Fruit fly (Drosophila melanogaster): ENCODE data around the gene CG9231.

CG9231 gene

DNA sequence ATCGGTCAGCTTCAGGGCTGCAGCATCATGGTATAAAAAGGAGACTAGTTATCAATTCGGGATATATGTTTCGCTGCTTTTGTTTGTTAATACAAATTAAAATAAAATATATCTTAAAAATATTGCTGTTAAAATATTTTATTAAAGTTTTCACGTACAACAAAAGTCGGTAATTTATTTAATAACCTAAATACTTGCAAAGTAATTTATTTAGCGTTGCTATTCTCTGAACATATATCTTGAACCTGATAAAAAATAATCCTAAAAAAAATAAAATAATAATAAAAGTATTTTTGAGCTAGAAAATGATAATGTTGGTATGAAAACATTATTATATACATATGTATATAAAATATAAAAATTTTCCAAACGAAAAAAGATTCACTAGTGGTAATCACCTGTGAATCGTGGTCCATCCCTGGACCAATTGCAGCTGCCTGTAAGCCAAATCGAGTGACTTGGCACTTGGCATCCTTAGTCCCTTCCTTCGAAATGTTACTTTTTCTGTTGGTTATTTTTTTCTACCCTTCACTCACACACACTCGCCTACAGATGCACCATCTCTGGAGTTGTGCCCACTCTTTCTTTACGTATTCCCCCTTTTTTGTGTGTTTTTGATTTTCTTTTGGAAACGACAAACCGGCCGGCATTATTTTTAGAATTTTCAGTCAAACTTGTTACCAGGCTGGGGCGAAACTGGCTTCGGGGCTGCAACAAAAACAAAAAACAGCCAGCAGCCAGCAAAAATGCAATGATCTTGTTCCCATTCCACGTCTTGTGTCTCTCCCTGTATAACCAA, 28.4 kb downstream of the CG9231 start (continued):
- TF ChIP-seq net (GFP tag; optimal IDR thresholded peaks at IDR 0.05) (peak; percentile 24), pdm3 (GFP tag; optimal IDR thresholded peaks at IDR 0.05) (no peak), dac (GFP tag; optimal IDR thresholded peaks at IDR 0.05) (no peak), CG8119 (GFP tag; IDR thresholded peaks at IDR 0.05) (peak; percentile 65), CG6163 (GFP tag; IDR thresholded peaks at IDR 0.05) (peak; percentile 49; the same call in 1 of the 3 replicates), CG16779 (tag; optimal IDR thresholded peaks at IDR 0.05) (peak; percentile 22), Blimp-1 (GFP tag; optimal IDR thresholded peaks at IDR 0.05) (peak; percentile 50), CG10631 (GFP tag; optimal IDR thresholded peaks at IDR 0.05) (peak; percentile 84), Hr39 (GFP tag; optimal IDR thresholded peaks at IDR 0.05) (peak; percentile 8), CG15336 (GFP tag; IDR thresholded peaks at IDR 0.05) (0 out of 2 replicates have a peak, but pooled peaks have one; percentile 16), Ets96B (tag; optimal IDR thresholded peaks at IDR 0.05) (peak; percentile 83), dsx (GFP tag; optimal IDR thresholded peaks at IDR 0.05; ENCODE audit: poor library complexity, severe bottlenecking) (no peak), CG11294 (GFP tag; IDR thresholded peaks at IDR 0.05) (no peak), Sox14 (GFP tag; optimal IDR thresholded peaks at IDR 0.05) (no peak), CG6276 (GFP tag; optimal IDR thresholded peaks at IDR 0.05) (peak; percentile 33), CG10669 (GFP tag; optimal IDR thresholded peaks at IDR 0.05) (peak; percentile 48), achi (GFP tag; optimal IDR thresholded peaks at IDR 0.05) (peak; percentile 66), Eip78C (GFP tag) (peak; percentile 51), CG8632 (GFP tag; optimal IDR thresholded peaks at IDR 0.05) (peak; percentile 80), CG6808 (GFP tag; optimal IDR thresholded peaks at IDR 0.05) (peak; percentile 63), CG4318 (GFP tag; optimal IDR thresholded peaks at IDR 0.05) (peak; percentile 60), Sox15 (GFP tag; optimal IDR thresholded peaks at IDR 0.05) (peak; percentile 49), CG6792 (GFP tag; optimal IDR thresholded peaks at IDR 0.05) (peak; percentile 52), CG9139 (GFP tag; optimal IDR thresholded peaks at IDR 0.05) (no peak), Eip75B (GFP tag; optimal IDR thresholded peaks at IDR 0.05) (peak; percentile 0), Hr4 (GFP tag; optimal IDR thresholded peaks at IDR 0.05) (peak; percentile 6), CG8319 (GFP tag; optimal IDR thresholded peaks at IDR 0.05) (peak; percentile 39)

DNA sequence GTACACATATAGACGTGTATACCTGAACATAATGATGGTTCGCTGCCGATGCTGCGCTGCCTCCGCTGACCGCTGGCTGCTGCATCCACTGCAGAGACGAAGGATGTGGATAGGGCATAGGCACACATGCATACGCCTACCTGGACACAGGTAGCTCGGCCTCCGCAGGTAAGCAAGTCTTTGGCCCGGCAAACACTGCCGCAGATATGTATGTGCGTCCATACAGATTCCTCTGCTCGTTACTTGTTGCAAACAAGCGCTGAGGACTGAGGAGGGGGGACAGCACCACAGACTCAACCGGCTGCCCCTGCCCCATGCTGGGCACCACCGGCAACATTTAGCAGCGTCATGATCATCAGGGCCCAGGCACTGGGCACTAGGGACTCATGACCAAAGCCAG, 29.1 kb downstream of the CG9231 start:
- TF ChIP-seq CG6163 (GFP tag; IDR thresholded peaks at IDR 0.05): peak; percentile 68
- peak; percentile 89 for TF ChIP-seq CG6808 (GFP tag; optimal IDR thresholded peaks at IDR 0.05)
- no peak for TF ChIP-seq Hr39 (GFP tag; optimal IDR thresholded peaks at IDR 0.05)
- no peak for TF ChIP-seq eg (GFP tag; IDR thresholded peaks at IDR 0.05)
- no peak for TF ChIP-seq ss (GFP tag; optimal IDR thresholded peaks at IDR 0.05)
- TF ChIP-seq dsx (GFP tag; optimal IDR thresholded peaks at IDR 0.05; ENCODE audit: poor library complexity, severe bottlenecking): peak; percentile 76

- TF ChIP-seq cyc (GFP tag; optimal IDR thresholded peaks at IDR 0.05) (peak; percentile 39), CG11902 (GFP tag; optimal IDR thresholded peaks at IDR 0.05) (no peak), Eip78C (GFP tag) (peak; percentile 82), CG11762 (GFP tag; optimal IDR thresholded peaks at IDR 0.05; ENCODE audit: insufficient read depth) (no peak), esn (GFP tag; optimal IDR thresholded peaks at IDR 0.05) (peak; percentile 63), CG31627 (GFP tag; optimal IDR thresholded peaks at IDR 0.05) (peak; percentile 34), achi (GFP tag; optimal IDR thresholded peaks at IDR 0.05) (peak; percentile 22), topi (GFP tag; optimal IDR thresholded peaks at IDR 0.05) (peak; percentile 13), Blimp-1 (GFP tag; optimal IDR thresholded peaks at IDR 0.05) (peak; percentile 91), Hr39 (GFP tag; optimal IDR thresholded peaks at IDR 0.05) (peak; percentile 37), acj6 (GFP tag; optimal IDR thresholded peaks at IDR 0.05) (peak; percentile 14)
These were observed 29.8 kb downstream of the CG9231 start for dm6 chr3L:19555906-19556457.

Data from whole organism, prepupa.